Worm (Caenorhabditis elegans) whole organism, mixed stage, embryonic: ENCODE data around the gene mrpl-40.
"Not testable (repeated sequence)": the region's sequence is repeated elsewhere in the genome, so short reads cannot be mapped to it uniquely, and the experiment has no call there.

ENCODE experiments used
- elt-3 ChIP-seq: fragments of 150-350 bp; optimal IDR thresholded peaks from 2 replicates; lab custom pipeline; 2014; ENCODE audit warnings: missing biosample characterization, missing genetic modification characterization
- mep-1 ChIP-seq: fragments of 150-350 bp; optimal IDR thresholded peaks from 2 replicates; lab custom pipeline; 2017; ENCODE audit warnings: missing biosample characterization, missing genetic modification reagents, missing genetic modification characterization, inconsistent platforms
- mls-2 ChIP-seq: sonication (generic microtip); optimal IDR thresholded peaks from 2 replicates; lab custom pipeline; 2016; ENCODE audit warnings: mild to moderate bottlenecking, missing genetic modification characterization, moderate library complexity, missing compliant biosample characterization
- nhr-12 ChIP-seq: fragments of 150-350 bp; optimal IDR thresholded peaks from 2 replicates; lab custom pipeline; 2014; ENCODE audit warnings: missing biosample characterization, missing genetic modification characterization
- nhr-28 ChIP-seq: fragments of 150-350 bp; optimal IDR thresholded peaks from 2 replicates; lab custom pipeline; 2014; ENCODE audit warnings: missing biosample characterization, missing genetic modification characterization
- snpc-4 ChIP-seq: fragments of 150-350 bp; optimal IDR thresholded peaks from 2 replicates; lab custom pipeline; 2014; ENCODE audit warnings: missing biosample characterization, missing genetic modification characterization
- unc-39 ChIP-seq: fragments of 150-350 bp; optimal IDR thresholded peaks from 2 replicates; lab custom pipeline; 2014; ENCODE audit warnings: missing biosample characterization, missing genetic modification characterization
- unc-62 ChIP-seq: fragments of 150-350 bp; optimal IDR thresholded peaks from 2 replicates; lab custom pipeline; 2014; ENCODE audit warnings: missing biosample characterization, missing genetic modification reagents, missing genetic modification characterization
- ztf-11 ChIP-seq: fragments of 150-350 bp; optimal IDR thresholded peaks from 2 replicates; lab custom pipeline; 2014; ENCODE audit warnings: missing biosample characterization, missing genetic modification characterization

- TF ChIP-seq nhr-12 (tag; lab: Kevin White, UChicago); snpc-4; elt-3 (tag; lab: Kevin White, UChicago); unc-39 (tag; lab: Kevin White, UChicago); unc-62 (GFP tag; lab: Kevin White, UChicago); nhr-28 (tag; lab: Kevin White, UChicago); ztf-11 (tag; lab: Kevin White, UChicago); mep-1 (tag; lab: Kevin White, UChicago); mls-2 (tag; lab: Kevin White, UChicago): not testable (repeated sequence)
Observed at ce11 chrIII:98822-99221, 11.5 kb downstream of the mrpl-40 start, which contains the start of gene C29F9.9.
